Fruit fly (Drosophila melanogaster) whole organism, embryonic: ENCODE measurements around the gene CG7551.

Experiments
- Side ChIP-seq: fragments of 200-800 bp; sonication (Bioruptor generic); optimal IDR thresholded peaks from 2 replicates; lab custom pipeline; 2016; ENCODE audit warnings: missing biosample characterization, missing genetic modification characterization
- oc ChIP-seq: fragments of 200-800 bp; sonication (Bioruptor generic); optimal IDR thresholded peaks from 2 replicates; lab custom pipeline; 2018; ENCODE audit warnings: missing biosample characterization, mild to moderate bottlenecking, missing genetic modification characterization, moderate library complexity

- TF ChIP-seq Side (GFP tag; lab: Kevin White, UChicago) (no peak), oc (tag; lab: Kevin White, UChicago) (no peak)
Observed at dm6 chr3L:11413697-11414096, 44.6 kb upstream of the CG7551 start.
